Worm (Caenorhabditis elegans): ENCODE results near the gene C48A7.16.

The C48A7.16 gene

DNA sequence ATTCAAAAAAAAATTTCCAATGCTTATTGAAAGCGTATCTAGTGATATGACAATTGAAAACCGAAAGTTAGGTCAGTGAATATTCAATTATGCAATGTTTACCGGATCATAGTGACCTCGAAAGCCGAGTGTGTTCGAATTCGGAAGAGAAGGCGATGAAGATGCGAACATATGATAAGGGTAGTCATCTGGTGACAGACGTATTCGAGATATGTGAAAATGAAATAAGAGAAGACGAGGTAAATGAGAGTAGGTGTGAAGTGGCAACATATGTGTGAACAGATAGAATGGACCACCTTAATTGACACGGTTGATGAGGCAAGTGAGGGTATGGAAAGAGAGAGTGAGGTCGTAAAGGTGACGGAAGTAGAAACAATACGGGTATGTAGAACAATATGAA, 49.6 kb downstream of the C48A7.16 start:
- TF ChIP-seq unc-62 (GFP tag; optimal IDR thresholded peaks at IDR 0.05): no peak

Data from whole organism, dauer.